Fruit fly (Drosophila melanogaster) Kc167 (cell line): ENCODE measurements around the gene CG9328.

Experiments
- Sin3A ChIP-seq: fragments of >200 bp; optimal IDR thresholded peaks from 2 replicates; lab custom pipeline; 2018; ENCODE audit warnings: missing external identifiers
- h ChIP-seq: fragments of >200 bp; optimal IDR thresholded peaks from 3 replicates; lab custom pipeline; 2018; ENCODE audit warnings: missing external identifiers
- psq ChIP-seq: fragments of >200 bp; optimal IDR thresholded peaks from 2 replicates; lab custom pipeline; 2017; ENCODE audit warnings: missing external identifiers

DNA sequence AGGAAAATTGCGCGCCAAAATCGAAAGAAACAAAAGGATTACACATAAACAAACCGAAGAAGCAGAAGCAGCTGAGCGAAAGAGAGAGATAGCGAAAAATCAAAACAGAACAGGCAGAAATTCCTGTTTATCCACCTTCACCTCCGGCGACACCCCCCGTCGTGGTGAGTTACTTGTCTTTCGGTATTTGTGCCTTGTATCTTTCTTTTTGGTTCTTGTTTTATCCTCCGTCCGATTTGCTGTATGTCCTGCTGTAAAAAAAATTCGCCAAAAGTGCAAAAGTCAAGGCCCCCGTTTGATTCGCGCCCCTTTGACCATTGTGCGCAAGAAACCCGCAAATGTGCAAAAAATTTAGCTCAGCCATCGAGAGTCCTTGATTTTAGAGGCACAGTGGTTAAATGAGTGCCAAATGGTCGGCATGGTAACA, 849 bp downstream of the CG9328 start:
- no peak for TF ChIP-seq Sin3A
- TF ChIP-seq h (lab: Kevin White, UChicago), result no peak
- no peak for TF ChIP-seq psq (lab: Kevin White, UChicago)
